Fruit fly (Drosophila melanogaster): ENCODE results near the gene CG42578.
A peak's percentile ranks its signal among the peaks of the same experiment; 100 is the strongest.

Gene CG42578

dm6 chrX:20429482-20430204 is 16.5 kb upstream of the CG42578 start, which contains the start of the genes CG11710 and mal (continued):
- TF ChIP-seq Hr4 (GFP tag; optimal IDR thresholded peaks at IDR 0.05) (peak; percentile 86), CG6792 (GFP tag; optimal IDR thresholded peaks at IDR 0.05) (peak; percentile 74), fkh (GFP tag; optimal IDR thresholded peaks at IDR 0.05) (no peak), Sox15 (GFP tag; optimal IDR thresholded peaks at IDR 0.05) (peak; percentile 74), Eip93F (GFP tag; optimal IDR thresholded peaks at IDR 0.05) (no peak), CG7368 (GFP tag; optimal IDR thresholded peaks at IDR 0.05) (peak; percentile 77), Ets96B (tag; optimal IDR thresholded peaks at IDR 0.05) (peak; percentile 82), vri (GFP tag; optimal IDR thresholded peaks at IDR 0.05) (no peak), CG8319 (GFP tag; optimal IDR thresholded peaks at IDR 0.05) (peak; percentile 72), CG15336 (GFP tag; IDR thresholded peaks at IDR 0.05) (peak; percentile 84), svp (GFP tag) (no peak), CG9139 (GFP tag; optimal IDR thresholded peaks at IDR 0.05) (peak; percentile 76), OdsH (GFP tag; optimal IDR thresholded peaks at IDR 0.05) (peak; percentile 78), CG4318 (GFP tag; optimal IDR thresholded peaks at IDR 0.05) (no peak), CG10631 (GFP tag; optimal IDR thresholded peaks at IDR 0.05) (peak; percentile 81), CG3919 (GFP tag; optimal IDR thresholded peaks at IDR 0.05) (peak; percentile 84), CG32006 (GFP tag; optimal IDR thresholded peaks at IDR 0.05) (peak; percentile 81)

- TF ChIP-seq Eip93F (GFP tag; optimal IDR thresholded peaks at IDR 0.05) (no peak), CG34406 (GFP tag; optimal IDR thresholded peaks at IDR 0.05) (no peak), Sox15 (GFP tag; optimal IDR thresholded peaks at IDR 0.05) (no peak), CG10631 (GFP tag; optimal IDR thresholded peaks at IDR 0.05) (no peak), CG8632 (GFP tag; optimal IDR thresholded peaks at IDR 0.05) (no peak), Sox102F (GFP tag; optimal IDR thresholded peaks at IDR 0.05) (no peak), Eip78C (GFP tag) (peak; percentile 69), Ets96B (tag; optimal IDR thresholded peaks at IDR 0.05) (no peak), CG31627 (GFP tag; optimal IDR thresholded peaks at IDR 0.05) (peak; percentile 21), CG6163 (GFP tag; IDR thresholded peaks at IDR 0.05) (no peak), CG3032 (tag; optimal IDR thresholded peaks at IDR 0.05) (no peak), CG32006 (GFP tag; optimal IDR thresholded peaks at IDR 0.05) (peak; percentile 43), Sox14 (GFP tag; optimal IDR thresholded peaks at IDR 0.05) (no peak), Blimp-1 (GFP tag; optimal IDR thresholded peaks at IDR 0.05) (no peak), Lpt (GFP tag; optimal IDR thresholded peaks at IDR 0.05) (no peak), fd59A (GFP tag; optimal IDR thresholded peaks at IDR 0.05) (no peak), svp (GFP tag) (peak; percentile 69), Hr39 (GFP tag; optimal IDR thresholded peaks at IDR 0.05) (peak; percentile 20), esn (GFP tag; optimal IDR thresholded peaks at IDR 0.05) (peak; percentile 18), CG6854 (GFP tag; optimal IDR thresholded peaks at IDR 0.05) (no peak), Eip75B (GFP tag; optimal IDR thresholded peaks at IDR 0.05) (no peak), dac (GFP tag; optimal IDR thresholded peaks at IDR 0.05) (no peak), ss (GFP tag; optimal IDR thresholded peaks at IDR 0.05) (no peak), dsx (GFP tag; optimal IDR thresholded peaks at IDR 0.05; ENCODE audit: poor library complexity, severe bottlenecking) (no peak), fkh (GFP tag; optimal IDR thresholded peaks at IDR 0.05) (no peak), lz (GFP tag; optimal IDR thresholded peaks at IDR 0.05) (peak; percentile 5), achi (GFP tag; optimal IDR thresholded peaks at IDR 0.05) (peak; percentile 4), Ets21C (GFP tag; optimal IDR thresholded peaks at IDR 0.05) (no peak), CG4318 (GFP tag; optimal IDR thresholded peaks at IDR 0.05) (no peak), Smox (GFP tag; optimal IDR thresholded peaks at IDR 0.05) (no peak), CG10669 (GFP tag; optimal IDR thresholded peaks at IDR 0.05) (no peak), CG1621 (tag; optimal IDR thresholded peaks at IDR 0.05) (no peak), CG11762 (GFP tag; optimal IDR thresholded peaks at IDR 0.05; ENCODE audit: insufficient read depth) (no peak), Met (GFP tag; optimal IDR thresholded peaks at IDR 0.05) (peak; percentile 23), pdm3 (GFP tag; optimal IDR thresholded peaks at IDR 0.05) (peak; percentile 21), Hr38 (GFP tag; optimal IDR thresholded peaks at IDR 0.05) (no peak), salr (GFP tag; optimal IDR thresholded peaks at IDR 0.05) (no peak)
These were observed 12.5 kb upstream of the CG42578 start, which contains the start of gene CG1695 for dm6 chrX:20433345-20434332. CG1695 (plus strand) TSS chrX:20433950.
